Worm (Caenorhabditis elegans): ENCODE data around the gene ugt-37.

- TF ChIP-seq him-1 (tag; optimal IDR thresholded peaks at IDR 0.05) = no peak
- TF ChIP-seq dao-5 (tag; optimal IDR thresholded peaks at IDR 0.05) = no peak
- no peak for TF ChIP-seq W03F9.2 (tag; optimal IDR thresholded peaks at IDR 0.05)
Observed at ce11 chrV:7103247-7103646, 41.9 kb downstream of the ugt-37 start, which contains the start of gene odr-2.
